Fruit fly (Drosophila melanogaster): ENCODE measurements around the gene CG42590.

The CG42590 gene

dm6 chr3L:8097101-8097500 is 28.0 kb upstream of the CG42590 start:
- TF ChIP-seq grn (GFP tag; optimal IDR thresholded peaks at IDR 0.05), result peak; percentile 28
- peak; percentile 64 for TF ChIP-seq mirr (GFP tag; optimal IDR thresholded peaks at IDR 0.05)
- peak; percentile 33 for TF ChIP-seq Med (GFP tag)
- peak; percentile 65 for TF ChIP-seq sd (tag; optimal IDR thresholded peaks at IDR 0.05)
- peak; percentile 86 for TF ChIP-seq CG34376 (GFP tag; optimal IDR thresholded peaks at IDR 0.05)
- peak in 1 of 2 experiments; percentile 51 for TF ChIP-seq Pdp1 (GFP tag; optimal IDR thresholded peaks at IDR 0.05)
- peak; percentile 2 for TF ChIP-seq cwo (GFP tag; optimal IDR thresholded peaks at IDR 0.05)
- TF ChIP-seq Rfx (GFP tag; IDR thresholded peaks at IDR 0.05), result 0 out of 2 replicates have a peak, but pooled peaks have one; percentile 17
- TF ChIP-seq crol (GFP tag; IDR thresholded peaks at IDR 0.05), result peak; percentile 28; the same call in 1 of the 2 replicates
- TF ChIP-seq NC2β (GFP tag; optimal IDR thresholded peaks at IDR 0.05), result no peak
- no peak for TF ChIP-seq CG6813 (GFP tag; optimal IDR thresholded peaks at IDR 0.05)
- no peak for TF ChIP-seq CG11560 (tag; IDR thresholded peaks at IDR 0.05)
- 0 out of 3 replicates have a peak, but pooled peaks have one; percentile 19 for TF ChIP-seq sr (GFP tag; IDR thresholded peaks at IDR 0.05)
- TF ChIP-seq GATAe (GFP tag; conservative IDR thresholded peaks at IDR 0.05), result peak; percentile 28; the same call in 1 of the 2 replicates
- peak; percentile 11 for TF ChIP-seq lab (GFP tag; optimal IDR thresholded peaks at IDR 0.05)
- TF ChIP-seq bigmax (GFP tag; optimal IDR thresholded peaks at IDR 0.05), result no peak
- TF ChIP-seq exex (tag; optimal IDR thresholded peaks at IDR 0.05), result peak; percentile 74
- TF ChIP-seq sug (tag; optimal IDR thresholded peaks at IDR 0.05), result peak; percentile 91
- no peak for TF ChIP-seq Gug (GFP tag; IDR thresholded peaks at IDR 0.05)
- no peak for TF ChIP-seq az2 (GFP tag; optimal IDR thresholded peaks at IDR 0.05)
- no peak for TF ChIP-seq CG16815 (GFP tag; optimal IDR thresholded peaks at IDR 0.05)

- TF ChIP-seq CG3407 (GFP tag; optimal IDR thresholded peaks at IDR 0.05) (peak; percentile 80), CG8281 (tag; optimal IDR thresholded peaks at IDR 0.05) (peak; percentile 69), cas (GFP tag; IDR thresholded peaks at IDR 0.05) (peak; percentile 90), CG32772 (GFP tag; IDR thresholded peaks at IDR 0.05) (peak; percentile 90), slbo (GFP tag; IDR thresholded peaks at IDR 0.05) (peak; percentile 98), CG15601 (tag; optimal IDR thresholded peaks at IDR 0.05) (peak; percentile 63), CG17802 (tag; optimal IDR thresholded peaks at IDR 0.05) (peak; percentile 55), Hmr (GFP tag; optimal IDR thresholded peaks at IDR 0.05) (peak; percentile 99), Drgx (GFP tag; IDR thresholded peaks at IDR 0.05) (peak; percentile 97), Gug (GFP tag; IDR thresholded peaks at IDR 0.05) (peak; percentile 92; the same call in 3 of the 4 replicates), Dek (tag; optimal IDR thresholded peaks at IDR 0.05) (peak; percentile 99), Trl (optimal IDR thresholded peaks at IDR 0.05) (peak in 1 of 2 experiments; percentile 73), Trl (GFP tag; optimal IDR thresholded peaks at IDR 0.05) (peak; percentile 72), Hand (GFP tag; optimal IDR thresholded peaks at IDR 0.05) (peak; percentile 97), stc (GFP tag; IDR thresholded peaks at IDR 0.05) (peak; percentile 94), sna (GFP tag; IDR thresholded peaks at IDR 0.05; ENCODE audit: partially characterized antibody) (no peak), CG4707 (GFP tag; optimal IDR thresholded peaks at IDR 0.05) (peak; percentile 31), Med (GFP tag) (peak; percentile 98), az2 (GFP tag; optimal IDR thresholded peaks at IDR 0.05) (peak; percentile 93), CG9727 (GFP tag; optimal IDR thresholded peaks at IDR 0.05) (peak; percentile 94), CG17829 (tag; optimal IDR thresholded peaks at IDR 0.05) (peak; percentile 87), CG2712 (tag; optimal IDR thresholded peaks at IDR 0.05) (peak; percentile 91), Tbp (GFP tag; optimal IDR thresholded peaks at IDR 0.05) (no peak), ttk (GFP tag; IDR thresholded peaks at IDR 0.05) (peak; percentile 88), CG11723 (GFP tag; optimal IDR thresholded peaks at IDR 0.05) (peak; percentile 92), CG14860 (GFP tag; IDR thresholded peaks at IDR 0.05; ENCODE audit: partially characterized antibody) (no peak), CG2202 (tag; optimal IDR thresholded peaks at IDR 0.05) (peak; percentile 23), sc (optimal IDR thresholded peaks at IDR 0.05) (no peak), sc (GFP tag; optimal IDR thresholded peaks at IDR 0.05) (peak; percentile 64), Sox100B (GFP tag; optimal IDR thresholded peaks at IDR 0.05) (peak; percentile 94), Ptx1 (GFP tag; IDR thresholded peaks at IDR 0.05) (peak; percentile 96), bigmax (GFP tag; optimal IDR thresholded peaks at IDR 0.05) (no peak)
Observed at dm6 chr3L:8096106-8096558, 27.1 kb upstream of the CG42590 start.

Data from whole organism, embryonic.